Fruit fly (Drosophila melanogaster): ENCODE results near the gene CG18789.
A peak's percentile ranks its signal among the peaks of the same experiment; 100 is the strongest.

CG18789 gene

DNA sequence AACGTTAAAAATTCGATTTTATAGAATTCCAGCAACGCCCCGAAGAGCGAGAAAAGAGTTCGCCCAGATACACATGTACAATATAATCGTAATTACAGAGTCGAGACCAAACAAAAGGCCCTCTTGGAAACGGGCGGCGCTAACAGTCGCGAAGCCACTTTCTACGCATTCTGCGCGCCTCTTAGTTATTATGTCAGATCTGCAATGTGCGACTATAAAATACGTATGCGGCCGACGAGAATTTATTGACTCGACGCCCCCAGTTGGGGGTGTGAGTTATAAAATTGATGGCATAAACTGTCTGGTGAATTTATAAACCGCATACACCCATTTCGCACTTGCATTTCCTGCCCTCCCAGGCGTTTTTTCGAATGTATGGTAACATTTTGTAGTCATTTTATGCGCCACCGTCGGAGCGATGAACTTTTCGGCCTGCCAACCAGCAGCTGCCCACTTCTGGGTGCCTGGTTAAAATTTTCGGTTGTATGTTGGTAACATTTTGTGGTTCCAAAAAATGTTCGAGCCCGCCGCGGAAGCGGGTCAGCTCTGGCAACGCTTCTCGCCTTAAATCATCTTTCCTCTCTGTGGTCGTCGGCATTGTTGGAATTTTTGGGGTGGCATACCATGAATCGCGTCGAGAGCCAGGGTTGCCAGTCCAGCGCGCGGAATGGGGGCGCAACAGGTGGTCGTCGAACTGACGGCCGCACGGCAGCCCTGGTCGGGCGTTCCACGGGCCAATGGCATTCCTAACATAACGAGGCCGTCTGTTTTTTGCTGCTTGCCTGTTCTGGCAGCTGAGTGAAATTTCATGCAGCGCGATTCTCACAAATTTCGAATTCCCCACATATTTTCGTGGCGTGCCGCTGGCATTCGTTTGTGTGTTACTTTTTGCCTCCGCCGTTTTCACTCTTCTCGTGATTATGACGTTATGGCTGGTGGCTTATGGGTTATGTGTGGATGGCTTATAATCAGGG lies 16.7 kb upstream of the CG18789 start (continued):
- peak; percentile 72 to 94 for TF ChIP-seq Pdp1 (GFP tag; optimal IDR thresholded peaks at IDR 0.05)
- TF ChIP-seq Aef1 (GFP tag; IDR thresholded peaks at IDR 0.05): no peak
- peak; percentile 89 for TF ChIP-seq Ets65A (GFP tag)
- no peak for TF ChIP-seq fru (optimal IDR thresholded peaks at IDR 0.05)
- peak; percentile 36 for TF ChIP-seq Hr3 (GFP tag; optimal IDR thresholded peaks at IDR 0.05)
- TF ChIP-seq CTCF (GFP tag; optimal IDR thresholded peaks at IDR 0.05): peak; percentile 64
- no peak for TF ChIP-seq ken (GFP tag; IDR thresholded peaks at IDR 0.05)
- TF ChIP-seq CG9609 (GFP tag; optimal IDR thresholded peaks at IDR 0.05): peak; percentile 69
- peak; percentile 93 for TF ChIP-seq mirr (GFP tag; optimal IDR thresholded peaks at IDR 0.05)
- TF ChIP-seq cad (GFP tag; optimal IDR thresholded peaks at IDR 0.05): peak; percentile 77
- no peak for TF ChIP-seq psq (GFP tag; optimal IDR thresholded peaks at IDR 0.05)
- peak; percentile 41 for TF ChIP-seq Dp (GFP tag; optimal IDR thresholded peaks at IDR 0.05)
- TF ChIP-seq CG3163 (GFP tag; optimal IDR thresholded peaks at IDR 0.05): peak; percentile 73
- no peak for TF ChIP-seq CG12104 (GFP tag; optimal IDR thresholded peaks at IDR 0.05)
- TF ChIP-seq slp2 (GFP tag; optimal IDR thresholded peaks at IDR 0.05): peak; percentile 21
- TF ChIP-seq CG13624 (GFP tag; optimal IDR thresholded peaks at IDR 0.05): peak; percentile 88
- TF ChIP-seq pan (optimal IDR thresholded peaks at IDR 0.05): no peak
- TF ChIP-seq pan (GFP tag; optimal IDR thresholded peaks at IDR 0.05 in 1 of 2, IDR thresholded peaks at IDR 0.05 in 1 of 2): no peak
- peak; percentile 74 for TF ChIP-seq Deaf1 (tag; optimal IDR thresholded peaks at IDR 0.05)
- TF ChIP-seq E2f1 (GFP tag; IDR thresholded peaks at IDR 0.05): no peak
- TF ChIP-seq fd96Cb (tag; optimal IDR thresholded peaks at IDR 0.05): peak; percentile 26
- no peak for TF ChIP-seq tgo (GFP tag; IDR thresholded peaks at IDR 0.05)
- peak; percentile 26 for TF ChIP-seq CG31388 (GFP tag; optimal IDR thresholded peaks at IDR 0.05)
- no peak for TF ChIP-seq inv (GFP tag; IDR thresholded peaks at IDR 0.05; ENCODE audit: partially characterized antibody)
- peak; percentile 61; the same call in 2 of the 3 replicates for TF ChIP-seq CG7357 (GFP tag; IDR thresholded peaks at IDR 0.05)
- no peak for TF ChIP-seq Dref (GFP tag; IDR thresholded peaks at IDR 0.05)
- peak; percentile 55 for TF ChIP-seq CG10267 (tag; optimal IDR thresholded peaks at IDR 0.05)
- TF ChIP-seq CG4424 (GFP tag; optimal IDR thresholded peaks at IDR 0.05): peak; percentile 70
- TF ChIP-seq pum (GFP tag; optimal IDR thresholded peaks at IDR 0.05): peak; percentile 59
- TF ChIP-seq gem (tag; optimal IDR thresholded peaks at IDR 0.05): peak; percentile 65
- no peak for TF ChIP-seq CG9437 (GFP tag; optimal IDR thresholded peaks at IDR 0.05)
- peak; percentile 27 for TF ChIP-seq CG7987 (GFP tag; optimal IDR thresholded peaks at IDR 0.05)
- TF ChIP-seq dmrt99B (tag; optimal IDR thresholded peaks at IDR 0.05): peak; percentile 72
- peak; percentile 62 for TF ChIP-seq CG15269 (tag; optimal IDR thresholded peaks at IDR 0.05)
- TF ChIP-seq Opbp (GFP tag; IDR thresholded peaks at IDR 0.05; ENCODE audit: partially characterized antibody): no peak
- peak; percentile 45 for TF ChIP-seq CG6683 (GFP tag; optimal IDR thresholded peaks at IDR 0.05)
- no peak for TF ChIP-seq CG11696 (GFP tag; IDR thresholded peaks at IDR 0.05)
- no peak for TF ChIP-seq CG14050 (GFP tag; IDR thresholded peaks at IDR 0.05)
- peak; percentile 84 for TF ChIP-seq onecut (GFP tag; IDR thresholded peaks at IDR 0.05)
- peak; percentile 77 for TF ChIP-seq Xbp1 (GFP tag; optimal IDR thresholded peaks at IDR 0.05)
- no peak for TF ChIP-seq lola (GFP tag; optimal IDR thresholded peaks at IDR 0.05)
- TF ChIP-seq CG11085 (GFP tag; IDR thresholded peaks at IDR 0.05): no peak
- TF ChIP-seq sd (tag; optimal IDR thresholded peaks at IDR 0.05): peak; percentile 100
- peak; percentile 29 for TF ChIP-seq BEAF-32 (GFP tag; optimal IDR thresholded peaks at IDR 0.05)
- TF ChIP-seq B-H1 (GFP tag; IDR thresholded peaks at IDR 0.05): no peak
- peak; percentile 30 for TF ChIP-seq Usf (GFP tag; optimal IDR thresholded peaks at IDR 0.05)
- TF ChIP-seq ase (GFP tag; IDR thresholded peaks at IDR 0.05): no peak
- peak; percentile 40 for TF ChIP-seq CG9817 (tag; optimal IDR thresholded peaks at IDR 0.05)
- TF ChIP-seq Sin3A (optimal IDR thresholded peaks at IDR 0.05): peak; percentile 1
- TF ChIP-seq chn (GFP tag; optimal IDR thresholded peaks at IDR 0.05): peak; percentile 78
